Fruit fly (Drosophila melanogaster) whole organism, embryonic: ENCODE data around the gene CG6168.
A peak's percentile ranks its signal among the peaks of the same experiment; 100 is the strongest.

Source experiments
- Adf1 ChIP-seq: fragments of 200-800 bp; sonication (Bioruptor generic); IDR thresholded peaks from 2 replicates; pipeline ENCODE4 v1.3.6; 2022; ENCODE audit warnings: missing biosample characterization, missing genetic modification characterization
- Atf3 ChIP-seq: fragments of 200-800 bp; sonication (Bioruptor generic); optimal IDR thresholded peaks from 3 replicates; lab custom pipeline; 2016; ENCODE audit warnings: missing biosample characterization, missing genetic modification characterization
- B-H2 ChIP-seq: fragments of 200-800 bp; sonication (Bioruptor generic); optimal IDR thresholded peaks from 2 replicates; lab custom pipeline; 2018; ENCODE audit warnings: missing biosample characterization, mild to moderate bottlenecking, missing genetic modification characterization
- CG10979 ChIP-seq: fragments of 200-800 bp; sonication (Bioruptor generic); optimal IDR thresholded peaks from 2 replicates; lab custom pipeline; 2018; ENCODE audit warnings: missing biosample characterization, mild to moderate bottlenecking, missing genetic modification characterization, moderate library complexity
- CG11247 ChIP-seq: fragments of 200-800 bp; sonication (Bioruptor generic); IDR thresholded peaks from 2 replicates; pipeline ENCODE4 v1.3.6; 2022; ENCODE audit warnings: missing biosample characterization, missing genetic modification characterization
- CG12104 ChIP-seq: fragments of 200-800 bp; sonication (Bioruptor generic); optimal IDR thresholded peaks from 3 replicates; lab custom pipeline; 2016; ENCODE audit warnings: missing biosample characterization, missing genetic modification characterization
- CG12236 ChIP-seq: fragments of 200-800 bp; sonication (Bioruptor generic); optimal IDR thresholded peaks from 2 replicates; lab custom pipeline; 2016; ENCODE audit warnings: missing biosample characterization, missing genetic modification characterization
- CG12299 ChIP-seq: fragments of 200-800 bp; sonication (Bioruptor generic); optimal IDR thresholded peaks from 2 replicates; lab custom pipeline; 2018; ENCODE audit warnings: missing biosample characterization, mild to moderate bottlenecking, missing genetic modification characterization
- CG14965 ChIP-seq: fragments of 200-800 bp; sonication (Bioruptor generic); optimal IDR thresholded peaks from 2 replicates; lab custom pipeline; 2016; ENCODE audit warnings: missing biosample characterization, missing genetic modification characterization, borderline replicate concordance
- CG17612 ChIP-seq: fragments of 200-800 bp; sonication (Bioruptor generic); IDR thresholded peaks from 2 replicates; pipeline ENCODE4 v1.3.6; 2022; ENCODE audit warnings: missing biosample characterization, missing genetic modification characterization
- CG2889 ChIP-seq: fragments of 200-800 bp; sonication (Bioruptor generic); IDR thresholded peaks from 3 replicates; pipeline ENCODE4 v1.3.6; 2022; ENCODE audit warnings: missing biosample characterization, missing genetic modification characterization
- CG30403 ChIP-seq: fragments of 200-800 bp; sonication (Bioruptor generic); optimal IDR thresholded peaks from 3 replicates; lab custom pipeline; 2016; ENCODE audit warnings: missing biosample characterization, missing genetic modification characterization
- CG31224 ChIP-seq: fragments of 200-800 bp; sonication (Bioruptor generic); IDR thresholded peaks from 2 replicates; pipeline ENCODE4 v1.3.6; 2022; ENCODE audit warnings: missing biosample characterization, missing genetic modification characterization
- CG3847 ChIP-seq: fragments of 200-800 bp; sonication (Bioruptor generic); IDR thresholded peaks from 2 replicates; pipeline ENCODE4 v1.3.6; 2022; ENCODE audit warnings: missing biosample characterization, missing genetic modification characterization
- CG4707 ChIP-seq: fragments of 200-800 bp; sonication (Bioruptor generic); optimal IDR thresholded peaks from 2 replicates; lab custom pipeline; 2018; ENCODE audit warnings: missing biosample characterization, mild to moderate bottlenecking, missing genetic modification characterization, moderate library complexity
- CG4820 ChIP-seq: fragments of 200-800 bp; sonication (Bioruptor generic); optimal IDR thresholded peaks from 3 replicates; lab custom pipeline; 2016; ENCODE audit warnings: missing biosample characterization, missing genetic modification characterization
- CG5953 ChIP-seq: fragments of 200-800 bp; sonication (Bioruptor generic); IDR thresholded peaks from 2 replicates; pipeline ENCODE4 v1.3.6; 2022; ENCODE audit warnings: missing biosample characterization, missing genetic modification characterization
- CG6254 ChIP-seq: fragments of 200-800 bp; sonication (Bioruptor generic); optimal IDR thresholded peaks from 3 replicates; lab custom pipeline; 2017; ENCODE audit warnings: mild to moderate bottlenecking, missing biosample characterization, missing genetic modification reagents, missing genetic modification characterization
- CG6683 ChIP-seq: fragments of 200-800 bp; sonication (Bioruptor generic); optimal IDR thresholded peaks from 2 replicates; lab custom pipeline; 2017; ENCODE audit warnings: missing biosample characterization, mild to moderate bottlenecking, missing genetic modification characterization, missing genetic modification reagents
- CG6854 ChIP-seq: fragments of 200-800 bp; sonication (Bioruptor generic); optimal IDR thresholded peaks from 3 replicates; lab custom pipeline; 2017; ENCODE audit warnings: missing biosample characterization, mild to moderate bottlenecking, missing genetic modification characterization
- CG8281 ChIP-seq: fragments of 200-800 bp; sonication (Bioruptor generic); optimal IDR thresholded peaks from 2 replicates; lab custom pipeline; 2018; ENCODE audit warnings: missing biosample characterization, mild to moderate bottlenecking, missing genetic modification characterization, moderate library complexity
- CG9797 ChIP-seq: fragments of 200-800 bp; sonication (Bioruptor generic); optimal IDR thresholded peaks from 3 replicates; lab custom pipeline; 2018; ENCODE audit warnings: missing biosample characterization, mild to moderate bottlenecking, missing genetic modification characterization
- Chrac-16 ChIP-seq: fragments of 200-800 bp; sonication (Bioruptor generic); optimal IDR thresholded peaks from 3 replicates; lab custom pipeline; 2016; ENCODE audit warnings: missing biosample characterization, missing genetic modification characterization
- CkIIα-i1 ChIP-seq: fragments of 200-800 bp; sonication (Bioruptor generic); IDR thresholded peaks from 2 replicates; pipeline ENCODE4 v1.3.6; 2022; ENCODE audit warnings: missing biosample characterization, missing genetic modification characterization
- Dad ChIP-seq: fragments of 200-800 bp; sonication (Bioruptor generic); optimal IDR thresholded peaks from 3 replicates; lab custom pipeline; 2016; ENCODE audit warnings: missing biosample characterization, missing genetic modification characterization
- Dfd ChIP-seq, 2 experiments: fragments of >200 bp; optimal IDR thresholded peaks; 2 replicates each; lab custom pipeline; 2017; ENCODE audit warnings: missing biosample characterization in 2 of 2, missing genetic modification characterization in 2 of 2
- Dip2 ChIP-seq: fragments of 200-800 bp; sonication (Bioruptor generic); IDR thresholded peaks from 2 replicates; pipeline ENCODE4 v1.3.6; 2022; ENCODE audit warnings: missing biosample characterization, missing genetic modification characterization
- Dll ChIP-seq: fragments of 200-800 bp; sonication (Bioruptor generic); IDR thresholded peaks from 4 replicates; pipeline ENCODE4 v1.3.6; 2022; ENCODE audit warnings: missing biosample characterization, missing genetic modification characterization; ENCODE audit not compliant: partially characterized antibody
- Meics ChIP-seq: fragments of 200-800 bp; sonication (Bioruptor generic); optimal IDR thresholded peaks from 2 replicates; lab custom pipeline; 2017; ENCODE audit warnings: missing biosample characterization, mild to moderate bottlenecking, missing genetic modification characterization
- NfI ChIP-seq: fragments of 200-800 bp; sonication (Bioruptor generic); optimal IDR thresholded peaks from 3 replicates; lab custom pipeline; 2018; ENCODE audit warnings: missing biosample characterization, mild to moderate bottlenecking, missing genetic modification characterization, moderate library complexity
- Optix ChIP-seq: fragments of 200-800 bp; sonication (Bioruptor generic); IDR thresholded peaks from 3 replicates; pipeline ENCODE4 v1.3.6; 2022; ENCODE audit warnings: missing biosample characterization, missing genetic modification characterization
- Pdp1 ChIP-seq, 2 experiments: fragments of 200-800 bp; sonication (Bioruptor generic); optimal IDR thresholded peaks; 3 replicates each; lab custom pipeline; 2016; ENCODE audit warnings: missing biosample characterization in 2 of 2, missing genetic modification characterization in 2 of 2, mild to moderate bottlenecking in 1 of 2, moderate library complexity in 1 of 2
- Ssrp ChIP-seq: fragments of 200-800 bp; sonication (Bioruptor generic); optimal IDR thresholded peaks from 2 replicates; lab custom pipeline; 2018; ENCODE audit warnings: missing biosample characterization, mild to moderate bottlenecking, missing genetic modification characterization, moderate library complexity
- Taf1 ChIP-seq: fragments of 200-800 bp; sonication (Bioruptor generic); IDR thresholded peaks from 2 replicates; pipeline ENCODE4 v1.3.6; 2022; ENCODE audit warnings: missing biosample characterization, missing genetic modification characterization
- al ChIP-seq: fragments of 200-800 bp; sonication (Bioruptor generic); IDR thresholded peaks from 2 replicates; pipeline ENCODE4 v1.3.6; 2022; ENCODE audit warnings: missing biosample characterization, missing genetic modification characterization
- bsh ChIP-seq, 2 experiments: fragments of 200-800 bp; sonication (Bioruptor generic); optimal IDR thresholded peaks; 2 replicates each; lab custom pipeline; 2017 to 2018; ENCODE audit warnings: mild to moderate bottlenecking in 2 of 2, missing biosample characterization in 2 of 2, missing genetic modification characterization in 2 of 2, moderate library complexity in 1 of 2
- cato ChIP-seq: fragments of 200-800 bp; sonication (Bioruptor generic); optimal IDR thresholded peaks from 2 replicates; lab custom pipeline; 2016; ENCODE audit warnings: missing biosample characterization, missing genetic modification characterization, borderline replicate concordance
- cg ChIP-seq: fragments of 200-800 bp; sonication (Bioruptor generic); optimal IDR thresholded peaks from 3 replicates; lab custom pipeline; 2019; ENCODE audit warnings: missing biosample characterization, mild to moderate bottlenecking, missing genetic modification characterization, moderate library complexity
- croc ChIP-seq: fragments of 200-800 bp; sonication (Bioruptor generic); conservative IDR thresholded peaks from 3 replicates; pipeline ENCODE4 v1.3.6; 2022; ENCODE audit warnings: missing biosample characterization, missing genetic modification characterization
- ems ChIP-seq: fragments of 200-800 bp; sonication (Bioruptor generic); optimal IDR thresholded peaks from 3 replicates; lab custom pipeline; 2016; ENCODE audit warnings: missing biosample characterization, missing genetic modification characterization
- fd3F ChIP-seq: fragments of 200-800 bp; sonication (Bioruptor generic); optimal IDR thresholded peaks from 2 replicates; lab custom pipeline; 2018; ENCODE audit warnings: missing biosample characterization, mild to moderate bottlenecking, missing genetic modification characterization, moderate library complexity
- ftz-f1 ChIP-seq: fragments of 200-800 bp; sonication (Bioruptor generic); optimal IDR thresholded peaks from 2 replicates; lab custom pipeline; 2016; ENCODE audit warnings: missing biosample characterization, missing genetic modification characterization
- gro ChIP-seq: fragments of 200-800 bp; sonication (Bioruptor generic); optimal IDR thresholded peaks from 2 replicates; lab custom pipeline; 2016; ENCODE audit warnings: missing biosample characterization, missing genetic modification characterization
- mirr ChIP-seq: fragments of 200-800 bp; sonication (Bioruptor generic); optimal IDR thresholded peaks from 3 replicates; lab custom pipeline; 2018; ENCODE audit warnings: missing biosample characterization, mild to moderate bottlenecking, missing genetic modification characterization
- ro ChIP-seq: fragments of 200-800 bp; sonication (Bioruptor generic); IDR thresholded peaks from 2 replicates; pipeline ENCODE4 v1.3.6; 2022; ENCODE audit warnings: missing biosample characterization, missing genetic modification characterization
- salm ChIP-seq: fragments of 200-800 bp; sonication (Bioruptor generic); optimal IDR thresholded peaks from 2 replicates; lab custom pipeline; 2018; ENCODE audit warnings: missing biosample characterization, mild to moderate bottlenecking, missing genetic modification characterization
- vnd ChIP-seq: fragments of 200-800 bp; sonication (Bioruptor generic); IDR thresholded peaks from 3 replicates; pipeline ENCODE4 v1.3.6; 2022; ENCODE audit warnings: missing biosample characterization, missing genetic modification characterization; ENCODE audit not compliant: partially characterized antibody

CG6168 gene

dm6 chr3L:11292180-11292727, 29.3 kb downstream of the CG6168 start (continued):
- no peak for TF ChIP-seq CG9797
- no peak for TF ChIP-seq Chrac-16 (GFP tag; lab: Kevin White, UChicago)
- TF ChIP-seq CG12236 (GFP tag; lab: Kevin White, UChicago) = no peak
- no peak for TF ChIP-seq CG5953 (GFP tag; lab: Robert Waterston, UW)
- peak; percentile 87 for TF ChIP-seq cg (GFP tag; lab: Kevin White, UChicago)
- peak; percentile 39; the same call in 1 of the 3 replicates for TF ChIP-seq croc (GFP tag; lab: Robert Waterston, UW)
- TF ChIP-seq Optix = 0 out of 3 replicates have a peak, but pooled peaks have one; percentile 22
- peak; percentile 43; the same call in 1 of the 2 replicates for TF ChIP-seq CG11247

dm6 chr3L:11291298-11292167, 30.0 kb downstream of the CG6168 start:
- TF ChIP-seq CG2889 (GFP tag; lab: Robert Waterston, UW) = no peak
- TF ChIP-seq Atf3 (GFP tag; lab: Kevin White, UChicago) = no peak
- TF ChIP-seq bsh (GFP tag; optimal IDR thresholded peaks at IDR 0.05; lab: Kevin White, UChicago) = peak in 1 of 2 experiments; percentile 33
- peak; percentile 70 for TF ChIP-seq B-H2 (GFP tag; lab: Kevin White, UChicago)
- 0 out of 2 replicates have a peak, but pooled peaks have one; percentile 12 for TF ChIP-seq CG31224
- no peak for TF ChIP-seq CG14965 (GFP tag; lab: Kevin White, UChicago)
- TF ChIP-seq NfI (GFP tag; lab: Kevin White, UChicago) = no peak
- TF ChIP-seq Dfd (GFP tag; optimal IDR thresholded peaks at IDR 0.05; lab: Kevin White, UChicago) = no peak
- TF ChIP-seq salm (tag; lab: Kevin White, UChicago) = peak; percentile 2
- TF ChIP-seq CG4820 (GFP tag; lab: Kevin White, UChicago) = no peak
- TF ChIP-seq gro (GFP tag; lab: Kevin White, UChicago) = no peak
- no peak for TF ChIP-seq cato
- TF ChIP-seq mirr = peak; percentile 71
- TF ChIP-seq Adf1 (GFP tag; lab: Robert Waterston, UW) = peak; percentile 56
- TF ChIP-seq ftz-f1 (GFP tag; lab: Kevin White, UChicago) = no peak
- no peak for TF ChIP-seq ro (GFP tag; lab: Robert Waterston, UW)
- TF ChIP-seq CkIIα-i1 (GFP tag; lab: Robert Waterston, UW) = no peak
- TF ChIP-seq al (GFP tag; lab: Robert Waterston, UW) = 0 out of 2 replicates have a peak, but pooled peaks have one; percentile 33
- no peak for TF ChIP-seq CG12299
- peak; percentile 16 for TF ChIP-seq CG6683 (GFP tag; lab: Kevin White, UChicago)
- TF ChIP-seq CG6254 (GFP tag; lab: Kevin White, UChicago) = no peak
- TF ChIP-seq Ssrp (tag; lab: Kevin White, UChicago) = peak; percentile 46
- TF ChIP-seq CG17612 (GFP tag; lab: Robert Waterston, UW) = no peak
- no peak for TF ChIP-seq Dad (GFP tag; lab: Kevin White, UChicago)
- no peak for TF ChIP-seq Taf1 (GFP tag; lab: Robert Waterston, UW)
- no peak for TF ChIP-seq Dll (GFP tag; lab: Robert Waterston, UW)
- no peak for TF ChIP-seq CG4707
- TF ChIP-seq CG8281 (tag; lab: Kevin White, UChicago) = no peak
- no peak for TF ChIP-seq vnd (GFP tag; lab: Robert Waterston, UW)
- no peak for TF ChIP-seq CG6854 (GFP tag; lab: Kevin White, UChicago)
- TF ChIP-seq CG12104 (GFP tag; lab: Kevin White, UChicago) = no peak
- no peak for TF ChIP-seq fd3F (GFP tag; lab: Kevin White, UChicago)
- peak; percentile 13; the same call in 1 of the 2 replicates for TF ChIP-seq CG3847 (GFP tag; lab: Robert Waterston, UW)
- TF ChIP-seq CG10979 (tag; lab: Kevin White, UChicago) = peak; percentile 17
- TF ChIP-seq Meics (GFP tag; lab: Kevin White, UChicago) = peak; percentile 48
- no peak for TF ChIP-seq Dip2 (GFP tag; lab: Robert Waterston, UW)
- TF ChIP-seq CG30403 (GFP tag; lab: Kevin White, UChicago) = peak; percentile 4
- TF ChIP-seq ems = no peak
- peak in 1 of 2 experiments; percentile 46 for TF ChIP-seq Pdp1 (GFP tag; optimal IDR thresholded peaks at IDR 0.05; lab: Kevin White, UChicago)
